Fruit fly (Drosophila melanogaster) whole organism, embryonic: ENCODE measurements around the gene Tomosyn.

Experiments used
- Aef1 ChIP-seq: fragments of 200-800 bp; sonication (Bioruptor generic); IDR thresholded peaks from 3 replicates; pipeline ENCODE4 v1.3.6; 2022; ENCODE audit warnings: missing biosample characterization, missing genetic modification characterization
- CG10209 ChIP-seq: fragments of 200-800 bp; sonication (Bioruptor generic); optimal IDR thresholded peaks from 3 replicates; lab custom pipeline; 2017; ENCODE audit warnings: missing biosample characterization, mild to moderate bottlenecking, missing genetic modification characterization, missing genetic modification reagents
- CG10431 ChIP-seq: fragments of 200-800 bp; sonication (Bioruptor generic); optimal IDR thresholded peaks from 3 replicates; lab custom pipeline; 2018; ENCODE audit warnings: missing biosample characterization, mild to moderate bottlenecking, missing genetic modification characterization
- CG10979 ChIP-seq: fragments of 200-800 bp; sonication (Bioruptor generic); optimal IDR thresholded peaks from 2 replicates; lab custom pipeline; 2018; ENCODE audit warnings: missing biosample characterization, mild to moderate bottlenecking, missing genetic modification characterization, moderate library complexity
- CG11456 ChIP-seq: fragments of 200-800 bp; sonication (Bioruptor generic); IDR thresholded peaks from 3 replicates; pipeline ENCODE4 v1.3.6; 2022; ENCODE audit warnings: missing biosample characterization, missing genetic modification characterization
- CG11504 ChIP-seq: fragments of 200-800 bp; sonication (Bioruptor generic); optimal IDR thresholded peaks from 3 replicates; lab custom pipeline; 2019; ENCODE audit warnings: missing biosample characterization, mild to moderate bottlenecking, missing genetic modification characterization, moderate library complexity
- CG11695 ChIP-seq: fragments of 200-800 bp; sonication (Bioruptor generic); IDR thresholded peaks from 3 replicates; pipeline ENCODE4 v1.3.6; 2022; ENCODE audit warnings: missing biosample characterization, missing genetic modification characterization
- CG13424 ChIP-seq: fragments of 200-800 bp; sonication (Bioruptor generic); optimal IDR thresholded peaks from 2 replicates; lab custom pipeline; 2019; ENCODE audit warnings: missing biosample characterization, mild to moderate bottlenecking, missing genetic modification characterization, moderate library complexity
- CG13894 ChIP-seq: fragments of 200-800 bp; sonication (Bioruptor generic); optimal IDR thresholded peaks from 3 replicates; lab custom pipeline; 2018; ENCODE audit warnings: missing biosample characterization, mild to moderate bottlenecking, missing genetic modification characterization, moderate library complexity
- CG15269 ChIP-seq: fragments of 200-800 bp; sonication (Bioruptor generic); optimal IDR thresholded peaks from 2 replicates; lab custom pipeline; 2018; ENCODE audit warnings: missing biosample characterization, mild to moderate bottlenecking, missing genetic modification characterization, moderate library complexity
- CG1602 ChIP-seq: fragments of 200-800 bp; sonication (Bioruptor generic); optimal IDR thresholded peaks from 3 replicates; lab custom pipeline; 2016; ENCODE audit warnings: missing biosample characterization, missing genetic modification characterization
- CG17359 ChIP-seq: fragments of 200-800 bp; sonication (Bioruptor generic); optimal IDR thresholded peaks from 3 replicates; lab custom pipeline; 2018; ENCODE audit warnings: missing biosample characterization, mild to moderate bottlenecking, missing genetic modification characterization, moderate library complexity
- CG18011 ChIP-seq: fragments of 200-800 bp; sonication (Bioruptor generic); optimal IDR thresholded peaks from 2 replicates; lab custom pipeline; 2017; ENCODE audit warnings: missing biosample characterization, missing genetic modification characterization, mild to moderate bottlenecking, moderate library complexity, missing genotype
- CG18764 ChIP-seq: fragments of 200-800 bp; sonication (Bioruptor generic); optimal IDR thresholded peaks from 3 replicates; lab custom pipeline; 2016; ENCODE audit warnings: missing biosample characterization, missing genetic modification characterization
- CG2116 ChIP-seq: fragments of 200-800 bp; sonication (Bioruptor generic); optimal IDR thresholded peaks from 3 replicates; lab custom pipeline; 2018; ENCODE audit warnings: missing biosample characterization, mild to moderate bottlenecking, missing genetic modification characterization
- CG2712 ChIP-seq: fragments of 200-800 bp; optimal IDR thresholded peaks from 3 replicates; lab custom pipeline; 2019; ENCODE audit warnings: missing biosample characterization, mild to moderate bottlenecking, missing genetic modification characterization, moderate library complexity
- CG31224 ChIP-seq: fragments of 200-800 bp; sonication (Bioruptor generic); IDR thresholded peaks from 2 replicates; pipeline ENCODE4 v1.3.6; 2022; ENCODE audit warnings: missing biosample characterization, missing genetic modification characterization
- CG4282 ChIP-seq: fragments of 200-800 bp; sonication (Bioruptor generic); optimal IDR thresholded peaks from 2 replicates; lab custom pipeline; 2016; ENCODE audit warnings: missing biosample characterization, missing genetic modification characterization
- CG6175 ChIP-seq: fragments of 200-800 bp; sonication (Bioruptor generic); IDR thresholded peaks from 3 replicates; pipeline ENCODE4 v1.3.6; 2022; ENCODE audit warnings: missing biosample characterization, missing genetic modification characterization
- CG6272 ChIP-seq: fragments of 200-800 bp; sonication (Bioruptor generic); IDR thresholded peaks from 2 replicates; pipeline ENCODE4 v1.3.6; 2022; ENCODE audit warnings: missing biosample characterization, missing genetic modification characterization
- CG7357 ChIP-seq: fragments of 200-800 bp; sonication (Bioruptor generic); IDR thresholded peaks from 3 replicates; pipeline ENCODE4 v1.3.6; 2022; ENCODE audit warnings: missing biosample characterization, missing genetic modification characterization
- CG8478 ChIP-seq: fragments of >200 bp; optimal IDR thresholded peaks from 2 replicates; lab custom pipeline; 2018
- CG9215 ChIP-seq: fragments of 200-800 bp; sonication (Bioruptor generic); IDR thresholded peaks from 2 replicates; pipeline ENCODE4 v1.3.6; 2022; ENCODE audit warnings: missing biosample characterization, missing genetic modification characterization
- CrebB ChIP-seq: fragments of 200-800 bp; sonication (Bioruptor generic); optimal IDR thresholded peaks from 3 replicates; lab custom pipeline; 2018; ENCODE audit warnings: missing biosample characterization, mild to moderate bottlenecking, missing genetic modification characterization
- Dref ChIP-seq: fragments of 200-800 bp; sonication (Bioruptor generic); IDR thresholded peaks from 2 replicates; pipeline ENCODE4 v1.3.6; 2022; ENCODE audit warnings: missing biosample characterization, missing genetic modification characterization
- ERR ChIP-seq: fragments of 200-800 bp; sonication (Bioruptor generic); optimal IDR thresholded peaks from 2 replicates; lab custom pipeline; 2016; ENCODE audit warnings: missing biosample characterization, missing genetic modification characterization
- Ets65A ChIP-seq: fragments of 200-800 bp; sonication (Bioruptor generic); peaks from one replicate; lab custom pipeline; 2016; ENCODE audit warnings: missing biosample characterization, missing genetic modification characterization
- Gsc ChIP-seq: fragments of 200-800 bp; sonication (Bioruptor generic); IDR thresholded peaks from 2 replicates; pipeline ENCODE4 v1.3.6; 2022; ENCODE audit warnings: missing biosample characterization, missing genetic modification characterization
- NK7.1 ChIP-seq: fragments of 200-800 bp; sonication (Bioruptor generic); optimal IDR thresholded peaks from 3 replicates; lab custom pipeline; 2016; ENCODE audit warnings: missing biosample characterization, missing genetic modification characterization
- Nf-YB ChIP-seq: fragments of 200-800 bp; sonication (Bioruptor generic); optimal IDR thresholded peaks from 3 replicates; lab custom pipeline; 2019; ENCODE audit warnings: missing biosample characterization, mild to moderate bottlenecking, missing genetic modification characterization, moderate library complexity
- Nf-YC ChIP-seq: fragments of 200-800 bp; optimal IDR thresholded peaks from 3 replicates; lab custom pipeline; 2019; ENCODE audit warnings: missing biosample characterization, mild to moderate bottlenecking, missing genetic modification characterization, moderate library complexity
- Poxn ChIP-seq: fragments of 200-800 bp; sonication (Bioruptor generic); IDR thresholded peaks from 2 replicates; pipeline ENCODE4 v1.3.6; 2022; ENCODE audit warnings: missing biosample characterization, missing genetic modification characterization
- Sox102F ChIP-seq: fragments of 200-800 bp; sonication (Bioruptor generic); optimal IDR thresholded peaks from 2 replicates; lab custom pipeline; 2018; ENCODE audit warnings: missing biosample characterization, mild to moderate bottlenecking, missing genetic modification characterization, moderate library complexity
- Sry-β ChIP-seq: fragments of 200-800 bp; sonication (Bioruptor generic); optimal IDR thresholded peaks from 2 replicates; lab custom pipeline; 2018; ENCODE audit warnings: missing biosample characterization, mild to moderate bottlenecking, missing genetic modification characterization, moderate library complexity
- Ssrp ChIP-seq: fragments of 200-800 bp; sonication (Bioruptor generic); optimal IDR thresholded peaks from 2 replicates; lab custom pipeline; 2018; ENCODE audit warnings: missing biosample characterization, mild to moderate bottlenecking, missing genetic modification characterization, moderate library complexity
- aop ChIP-seq: fragments of 200-800 bp; sonication (Bioruptor generic); IDR thresholded peaks from 2 replicates; pipeline ENCODE4 v1.3.6; 2022; ENCODE audit warnings: missing biosample characterization, missing genetic modification characterization
- cg ChIP-seq: fragments of 200-800 bp; sonication (Bioruptor generic); optimal IDR thresholded peaks from 3 replicates; lab custom pipeline; 2019; ENCODE audit warnings: missing biosample characterization, mild to moderate bottlenecking, missing genetic modification characterization, moderate library complexity
- exex ChIP-seq: fragments of 200-800 bp; sonication (Bioruptor generic); optimal IDR thresholded peaks from 4 replicates; lab custom pipeline; 2018; ENCODE audit warnings: missing biosample characterization, mild to moderate bottlenecking, missing genetic modification characterization, moderate library complexity
- fd102C ChIP-seq: fragments of 200-800 bp; sonication (Bioruptor generic); optimal IDR thresholded peaks from 2 replicates; lab custom pipeline; 2018; ENCODE audit warnings: missing biosample characterization, mild to moderate bottlenecking, missing genetic modification characterization, moderate library complexity
- her ChIP-seq: fragments of 200-800 bp; sonication (Bioruptor generic); optimal IDR thresholded peaks from 2 replicates; lab custom pipeline; 2016; ENCODE audit warnings: missing biosample characterization, missing genetic modification characterization
- jumu ChIP-seq: fragments of 200-800 bp; sonication (Bioruptor generic); optimal IDR thresholded peaks from 3 replicates; lab custom pipeline; 2016; ENCODE audit warnings: missing biosample characterization, missing genetic modification characterization
- kah ChIP-seq: fragments of 200-800 bp; sonication (Bioruptor generic); optimal IDR thresholded peaks from 2 replicates; lab custom pipeline; 2018; ENCODE audit warnings: missing biosample characterization, mild to moderate bottlenecking, missing genetic modification characterization
- lov ChIP-seq, 2 experiments: fragments of 200-800 bp in 1 of 2; fragments of >200 bp in 1 of 2; sonication (Bioruptor generic) in 1 of 2; IDR thresholded peaks in 1 of 2; optimal IDR thresholded peaks in 1 of 2; 2 replicates in 1 of 2; 3 replicates in 1 of 2; pipeline versions ENCODE4 v1.3.6 to Lab custom; 2017 to 2022; ENCODE audit warnings: missing biosample characterization in 1 of 2, missing genetic modification characterization in 1 of 2
- mld ChIP-seq: fragments of 200-800 bp; sonication (Bioruptor generic); IDR thresholded peaks from 3 replicates; pipeline ENCODE4 v1.3.6; 2022; ENCODE audit warnings: missing biosample characterization, missing genetic modification characterization; ENCODE audit not compliant: partially characterized antibody
- nau ChIP-seq: fragments of 200-800 bp; sonication (Bioruptor generic); optimal IDR thresholded peaks from 3 replicates; lab custom pipeline; 2017; ENCODE audit warnings: missing biosample characterization, mild to moderate bottlenecking, missing genetic modification characterization, missing genetic modification reagents
- oc ChIP-seq: fragments of 200-800 bp; sonication (Bioruptor generic); optimal IDR thresholded peaks from 2 replicates; lab custom pipeline; 2018; ENCODE audit warnings: missing biosample characterization, mild to moderate bottlenecking, missing genetic modification characterization, moderate library complexity
- pb ChIP-seq: fragments of 200-800 bp; sonication (Bioruptor generic); optimal IDR thresholded peaks from 3 replicates; lab custom pipeline; 2016; ENCODE audit warnings: missing biosample characterization, missing genetic modification characterization
- scrt ChIP-seq: fragments of 200-800 bp; sonication (Bioruptor generic); optimal IDR thresholded peaks from 2 replicates; lab custom pipeline; 2018; ENCODE audit warnings: missing biosample characterization, mild to moderate bottlenecking, missing genetic modification characterization, moderate library complexity
- sens ChIP-seq: fragments of 200-800 bp; sonication (Bioruptor generic); peaks from one replicate; lab custom pipeline; 2016; ENCODE audit warnings: missing biosample characterization, missing genetic modification characterization
- slbo ChIP-seq: fragments of 200-800 bp; sonication (Bioruptor generic); IDR thresholded peaks from 2 replicates; pipeline ENCODE4 v1.3.6; 2022; ENCODE audit warnings: missing biosample characterization, missing genetic modification characterization

Gene Tomosyn

DNA sequence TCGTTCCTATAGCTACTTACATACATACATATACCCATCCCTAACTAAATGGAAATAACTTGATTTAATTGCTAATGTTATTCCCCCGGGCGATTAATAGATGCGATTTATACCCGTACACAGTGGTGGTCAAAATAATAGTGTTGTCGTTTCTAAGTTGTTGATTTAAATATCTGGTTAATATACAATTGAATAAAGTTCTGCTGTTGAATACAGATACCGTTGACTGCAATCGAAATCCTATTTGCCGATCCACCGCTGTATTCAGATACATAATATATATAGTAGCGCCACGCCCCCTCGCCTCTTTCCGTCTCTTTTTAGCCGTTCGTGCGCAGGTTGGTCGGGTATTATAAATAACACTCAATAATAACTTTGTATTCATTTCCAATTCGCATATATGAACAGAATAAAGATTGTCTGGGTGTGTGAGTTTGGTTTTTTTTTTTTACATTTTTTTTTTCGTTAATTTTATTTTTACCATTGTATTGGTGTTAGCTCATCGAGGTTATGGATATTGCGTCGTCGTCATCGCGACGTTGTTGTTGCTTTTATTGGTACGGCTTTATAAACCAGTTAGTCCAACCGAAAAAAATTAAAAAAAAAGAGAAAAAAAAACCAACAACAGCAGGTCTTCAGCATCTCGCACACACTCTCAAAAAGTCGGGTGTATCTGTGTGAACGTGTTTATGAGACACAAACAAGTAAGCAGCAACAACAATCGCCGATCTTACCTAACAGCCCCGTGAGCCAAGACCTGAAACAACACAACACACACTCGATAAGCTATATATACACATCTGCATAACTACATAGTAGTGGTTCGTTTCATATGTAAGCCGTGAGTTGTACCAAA is 41.1 kb downstream of the Tomosyn start (continued):
- no peak for TF ChIP-seq scrt (GFP tag; lab: Kevin White, UChicago)
- TF ChIP-seq CG31224 (GFP tag; lab: Robert Waterston, UW), result peak; percentile 44
- no peak for TF ChIP-seq CG17359 (tag; lab: Kevin White, UChicago)
- no peak for TF ChIP-seq CG9215 (GFP tag; lab: Robert Waterston, UW)
- no peak for TF ChIP-seq Nf-YB
- peak; percentile 75 for TF ChIP-seq sens
- no peak for TF ChIP-seq Aef1 (GFP tag; lab: Robert Waterston, UW)
- TF ChIP-seq her (GFP tag; lab: Kevin White, UChicago), result no peak
- peak; percentile 39 for TF ChIP-seq CG15269
- no peak for TF ChIP-seq CG11695 (GFP tag; lab: Robert Waterston, UW)
- TF ChIP-seq CG13894 (tag; lab: Kevin White, UChicago), result peak; percentile 67
- no peak for TF ChIP-seq Ets65A (GFP tag; lab: Kevin White, UChicago)
- no peak for TF ChIP-seq Dref (GFP tag; lab: Robert Waterston, UW)
- TF ChIP-seq CG6175, result no peak
- TF ChIP-seq pb (GFP tag; lab: Kevin White, UChicago), result no peak
- TF ChIP-seq CG13424, result no peak
- TF ChIP-seq CrebB (tag; lab: Kevin White, UChicago), result no peak
- no peak for TF ChIP-seq CG18011 (GFP tag; lab: Kevin White, UChicago)
- no peak for TF ChIP-seq CG2116 (GFP tag; lab: Kevin White, UChicago)
- TF ChIP-seq Poxn, result no peak
- TF ChIP-seq CG10431, result no peak
- no peak for TF ChIP-seq CG6272 (GFP tag; lab: Robert Waterston, UW)
- TF ChIP-seq CG18764 (GFP tag; lab: Kevin White, UChicago), result no peak
- TF ChIP-seq CG10979 (tag; lab: Kevin White, UChicago), result no peak
- TF ChIP-seq Gsc, result no peak
- no peak for TF ChIP-seq oc (tag; lab: Kevin White, UChicago)
- TF ChIP-seq nau (GFP tag; lab: Kevin White, UChicago), result no peak
- TF ChIP-seq Sry-β (GFP tag; lab: Kevin White, UChicago), result no peak
- TF ChIP-seq CG11504 (tag; lab: Kevin White, UChicago), result no peak
- no peak for TF ChIP-seq CG11456 (GFP tag; lab: Robert Waterston, UW)
- TF ChIP-seq lov (optimal IDR thresholded peaks at IDR 0.05; lab: Kevin White, UChicago), result no peak
- TF ChIP-seq lov (GFP tag; IDR thresholded peaks at IDR 0.05; lab: Robert Waterston, UW), result no peak
- TF ChIP-seq CG4282 (GFP tag; lab: Kevin White, UChicago), result no peak
- TF ChIP-seq aop (GFP tag; lab: Robert Waterston, UW), result no peak
- no peak for TF ChIP-seq fd102C (GFP tag; lab: Kevin White, UChicago)
- TF ChIP-seq Ssrp, result no peak
- TF ChIP-seq CG8478 (lab: Kevin White, UChicago), result no peak
- TF ChIP-seq slbo (GFP tag; lab: Robert Waterston, UW), result 0 out of 2 replicates have a peak, but pooled peaks have one; percentile 18
- no peak for TF ChIP-seq mld (GFP tag; lab: Robert Waterston, UW)
- TF ChIP-seq NK7.1, result no peak
- peak; percentile 2 for TF ChIP-seq CG10209 (GFP tag; lab: Kevin White, UChicago)
- peak; percentile 74 for TF ChIP-seq cg (GFP tag; lab: Kevin White, UChicago)
- no peak for TF ChIP-seq kah (GFP tag; lab: Kevin White, UChicago)
- no peak for TF ChIP-seq ERR
- no peak for TF ChIP-seq jumu
- no peak for TF ChIP-seq Nf-YC (tag; lab: Kevin White, UChicago)
- no peak for TF ChIP-seq exex
- TF ChIP-seq Sox102F (GFP tag; lab: Kevin White, UChicago), result no peak
- no peak for TF ChIP-seq CG2712 (tag; lab: Kevin White, UChicago)
- TF ChIP-seq CG1602 (GFP tag; lab: Kevin White, UChicago), result no peak
- TF ChIP-seq CG7357 (GFP tag; lab: Robert Waterston, UW), result no peak
